Fruit fly (Drosophila melanogaster): Measurements from ENCODE around the gene Rrp46.

The Rrp46 gene

dm6 chr3R:10412550-10413459, at the start of gene Rrp46, which contains the start of gene Irp-1B:
TSS of gene Rrp46 (plus strand) at chr3R:10413301.
TSS of gene Irp-1B (minus strand) at chr3R:10412869.
- TF ChIP-seq CG8478 (optimal IDR thresholded peaks at IDR 0.05) (no peak), CTCF (optimal IDR thresholded peaks at IDR 0.05) (no peak)

dm6 chr3R:10364287-10364686, 48.8 kb upstream of the Rrp46 start:
- TF ChIP-seq CG8478 (optimal IDR thresholded peaks at IDR 0.05) = no peak
- TF ChIP-seq CTCF (optimal IDR thresholded peaks at IDR 0.05) = no peak

dm6 chr3R:10368251-10368650, 44.9 kb upstream of the Rrp46 start:
- peak in 1 of 2 experiments; percentile 27 for TF ChIP-seq CTCF (optimal IDR thresholded peaks at IDR 0.05)
- TF ChIP-seq CG8478 (optimal IDR thresholded peaks at IDR 0.05) = no peak

- TF ChIP-seq CG8478 (optimal IDR thresholded peaks at IDR 0.05) = no peak
- TF ChIP-seq CTCF (optimal IDR thresholded peaks at IDR 0.05) = no peak
These were observed 43.3 kb upstream of the Rrp46 start for dm6 chr3R:10369799-10370198.

- TF ChIP-seq CG8478 (optimal IDR thresholded peaks at IDR 0.05) = no peak
- TF ChIP-seq CTCF (optimal IDR thresholded peaks at IDR 0.05) = no peak
These were observed 42.6 kb upstream of the Rrp46 start for dm6 chr3R:10370495-10370894.

- TF ChIP-seq CTCF (optimal IDR thresholded peaks at IDR 0.05) (peak in 1 of 2 experiments; percentile 9), CG8478 (optimal IDR thresholded peaks at IDR 0.05) (no peak)
These were observed 35.3 kb upstream of the Rrp46 start, which contains the start of gene Rfx for dm6 chr3R:10377849-10378248. TSS of gene Rfx (minus strand) at chr3R:10378068.

- no peak for TF ChIP-seq CG8478 (optimal IDR thresholded peaks at IDR 0.05)
- TF ChIP-seq CTCF (optimal IDR thresholded peaks at IDR 0.05) = no peak
These were observed 34.1 kb upstream of the Rrp46 start for dm6 chr3R:10378989-10379388.

dm6 chr3R:10379409-10379808, 33.7 kb upstream of the Rrp46 start:
- TF ChIP-seq CTCF (optimal IDR thresholded peaks at IDR 0.05) = no peak
- no peak for TF ChIP-seq CG8478 (optimal IDR thresholded peaks at IDR 0.05)

- no peak for TF ChIP-seq CG8478 (optimal IDR thresholded peaks at IDR 0.05)
- TF ChIP-seq CTCF (optimal IDR thresholded peaks at IDR 0.05) = no peak
These were observed 33.1 kb upstream of the Rrp46 start for dm6 chr3R:10380025-10380424.

dm6 chr3R:10388128-10389026, 24.7 kb upstream of the Rrp46 start, which contains the start of gene cwo:
TSS of gene cwo (plus strand) at chr3R:10388258.
- TF ChIP-seq CG8478 (optimal IDR thresholded peaks at IDR 0.05) = no peak
- no peak for TF ChIP-seq CTCF (optimal IDR thresholded peaks at IDR 0.05)

dm6 chr3R:10389027-10389465, 24.1 kb upstream of the Rrp46 start:
- TF ChIP-seq CTCF (optimal IDR thresholded peaks at IDR 0.05) = no peak
- no peak for TF ChIP-seq CG8478 (optimal IDR thresholded peaks at IDR 0.05)

dm6 chr3R:10389877-10390468, 23.1 kb upstream of the Rrp46 start:
- TF ChIP-seq CG8478 (optimal IDR thresholded peaks at IDR 0.05) (no peak), CTCF (optimal IDR thresholded peaks at IDR 0.05) (no peak)

- TF ChIP-seq CTCF (optimal IDR thresholded peaks at IDR 0.05) = no peak
- TF ChIP-seq CG8478 (optimal IDR thresholded peaks at IDR 0.05) = no peak
These were observed 22.2 kb upstream of the Rrp46 start for dm6 chr3R:10390914-10391377.

dm6 chr3R:10391863-10392538, 21.1 kb upstream of the Rrp46 start:
- TF ChIP-seq CG8478 (optimal IDR thresholded peaks at IDR 0.05) = no peak
- no peak for TF ChIP-seq CTCF (optimal IDR thresholded peaks at IDR 0.05)

All from S2 (cell line).